Fruit fly (Drosophila melanogaster): Measurements from ENCODE around the gene Obp83g.

Gene Obp83g

dm6 chr3R:6112252-6112995 lies at the start of gene Obp83g:
TSS of gene Obp83g (minus strand) at chr3R:6112302.
- TF ChIP-seq noc (tag; optimal IDR thresholded peaks at IDR 0.05): peak; percentile 77

dm6 chr3R:6156963-6157498 lies 44.9 kb upstream of the Obp83g start, which contains the start of gene CG31559:
TSS of gene CG31559 (minus strand) at chr3R:6157235.
- no peak for TF ChIP-seq noc (tag; optimal IDR thresholded peaks at IDR 0.05)

DNA sequence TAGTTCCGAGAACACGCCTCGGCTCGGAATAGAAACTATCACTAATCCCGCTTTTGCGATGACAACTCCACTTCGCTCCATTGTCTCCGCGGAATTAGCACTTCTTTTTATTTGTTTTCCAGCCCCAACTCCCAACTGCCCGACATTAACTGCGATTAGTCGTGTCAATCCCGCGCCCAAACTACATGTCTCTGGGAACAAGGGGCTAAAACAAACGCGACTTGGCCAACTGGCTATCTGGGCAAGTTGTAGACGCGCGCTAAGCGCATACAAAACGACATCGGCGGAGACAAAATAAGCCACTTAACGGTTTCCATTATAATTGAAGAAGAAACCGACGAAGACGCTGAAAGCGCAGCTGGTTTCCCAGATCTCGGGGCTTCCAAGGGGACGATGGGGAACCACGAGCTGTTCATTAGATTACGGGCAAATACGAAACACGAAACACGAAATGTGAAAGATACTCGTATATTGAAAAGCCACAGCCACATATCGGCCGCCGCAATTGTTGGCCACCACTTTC lies 42.7 kb upstream of the Obp83g start:
- no peak for TF ChIP-seq noc (tag; optimal IDR thresholded peaks at IDR 0.05)

DNA sequence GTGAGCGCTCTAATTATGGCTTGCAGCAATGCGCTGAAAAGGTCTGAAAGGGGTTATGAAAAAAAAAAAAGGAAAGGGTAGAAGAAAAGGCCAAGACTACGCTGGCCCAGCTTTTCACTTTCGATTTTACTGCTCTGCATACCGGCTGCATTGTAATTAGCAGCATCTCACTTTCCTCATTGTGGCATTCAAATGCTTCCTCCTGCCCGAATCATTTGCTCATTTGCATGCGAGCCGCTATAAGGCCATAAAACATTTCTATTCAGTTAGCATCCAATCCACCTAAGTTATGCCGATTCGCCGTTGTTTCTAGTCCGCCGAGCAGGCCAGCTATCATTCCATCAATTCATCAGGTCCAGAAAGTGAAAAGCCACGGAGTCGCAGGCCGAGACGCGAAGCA lies 41.5 kb upstream of the Obp83g start:
- TF ChIP-seq noc (tag; optimal IDR thresholded peaks at IDR 0.05): no peak

DNA sequence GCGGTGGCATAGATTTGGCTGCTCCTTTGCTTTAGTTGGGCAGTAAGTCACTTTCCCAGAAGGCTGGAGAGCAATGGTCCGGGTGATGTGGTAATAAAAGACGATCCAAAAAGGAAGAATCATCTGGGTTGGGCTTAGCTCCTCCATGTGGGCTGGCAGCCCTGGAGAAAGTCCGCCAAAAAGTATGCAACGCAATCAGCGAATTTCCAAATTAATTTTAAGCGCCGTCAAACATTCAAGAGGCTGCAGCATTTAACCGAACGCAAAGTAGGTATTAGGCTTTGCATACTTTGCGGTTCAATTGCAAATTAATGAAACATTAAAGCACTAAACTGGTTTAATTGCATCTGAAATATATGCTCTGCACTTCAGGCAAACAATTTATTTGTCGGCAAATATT lies 37.5 kb upstream of the Obp83g start:
- no peak for TF ChIP-seq noc (tag; optimal IDR thresholded peaks at IDR 0.05)

dm6 chr3R:6149130-6149529 lies 37.0 kb upstream of the Obp83g start:
- no peak for TF ChIP-seq noc (tag; optimal IDR thresholded peaks at IDR 0.05)

DNA sequence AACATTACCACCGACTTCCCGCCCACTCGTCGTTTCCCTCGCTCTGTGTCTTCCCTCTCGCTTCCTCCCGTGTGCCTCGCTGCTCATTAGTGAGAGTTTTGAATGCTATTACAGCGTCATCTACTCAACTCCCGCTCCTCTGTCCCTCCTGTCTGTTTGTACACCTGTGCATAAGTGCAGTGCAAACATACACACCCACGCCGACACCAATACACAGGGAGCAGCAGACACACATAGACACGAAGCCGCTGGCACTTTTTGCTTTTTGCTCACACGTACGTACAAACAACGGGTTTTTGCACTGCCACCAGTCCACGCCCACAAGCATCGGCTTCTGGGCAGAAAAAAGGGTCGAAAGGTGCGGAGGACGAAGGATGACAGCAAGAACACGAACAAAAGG lies 29.7 kb upstream of the Obp83g start:
- TF ChIP-seq noc (tag; optimal IDR thresholded peaks at IDR 0.05): no peak

dm6 chr3R:6122292-6122691 lies 10.2 kb upstream of the Obp83g start, which contains the start of gene Vha14-2:
TSS of gene Vha14-2 (plus strand) at chr3R:6122592.
- TF ChIP-seq noc (tag; optimal IDR thresholded peaks at IDR 0.05): no peak

dm6 chr3R:6110916-6111315 lies 1.2 kb downstream of the Obp83g start, which contains the start of gene Obp83ef:
TSS of gene Obp83ef (minus strand) at chr3R:6111034.
- no peak for TF ChIP-seq noc (tag; optimal IDR thresholded peaks at IDR 0.05)

- TF ChIP-seq noc (tag; optimal IDR thresholded peaks at IDR 0.05): peak; percentile 53
Measured at dm6 chr3R:6107792-6108191, 4.3 kb downstream of the Obp83g start, which contains the start of gene Obp83cd. TSS of gene Obp83cd (plus strand) at chr3R:6108134.

- no peak for TF ChIP-seq noc (tag; optimal IDR thresholded peaks at IDR 0.05)
Measured at dm6 chr3R:6107353-6107752, 4.7 kb downstream of the Obp83g start.

DNA sequence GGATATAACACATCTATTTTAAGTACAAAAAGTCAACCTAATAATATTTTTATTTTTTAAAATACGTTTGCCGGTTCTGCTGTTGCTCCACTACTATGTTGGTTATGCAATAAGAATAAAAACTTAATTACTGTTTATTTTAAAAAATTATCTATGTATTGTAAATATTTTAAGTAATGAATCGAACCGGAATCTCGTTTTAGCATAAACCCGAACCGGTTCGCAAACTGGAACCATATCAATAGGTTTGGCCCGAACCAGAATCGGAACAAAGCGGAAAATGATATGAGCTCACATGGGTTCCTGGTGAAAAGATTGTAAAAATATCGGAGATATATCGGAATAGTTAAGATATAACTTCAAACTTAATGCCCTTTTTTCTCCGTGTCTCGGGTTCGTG lies 5.4 kb downstream of the Obp83g start:
- TF ChIP-seq noc (tag; optimal IDR thresholded peaks at IDR 0.05): no peak

- no peak for TF ChIP-seq noc (tag; optimal IDR thresholded peaks at IDR 0.05)
Measured at dm6 chr3R:6105160-6105559, 6.9 kb downstream of the Obp83g start.

dm6 chr3R:6102726-6103125 lies 9.4 kb downstream of the Obp83g start:
- TF ChIP-seq noc (tag; optimal IDR thresholded peaks at IDR 0.05): no peak

- TF ChIP-seq noc (tag; optimal IDR thresholded peaks at IDR 0.05): no peak
Measured at dm6 chr3R:6102318-6102717, 9.8 kb downstream of the Obp83g start.

dm6 chr3R:6100764-6101163 lies 11.3 kb downstream of the Obp83g start, which contains the start of gene Gasp:
TSS of gene Gasp (minus strand) at chr3R:6100887.
- TF ChIP-seq noc (tag; optimal IDR thresholded peaks at IDR 0.05): no peak

DNA sequence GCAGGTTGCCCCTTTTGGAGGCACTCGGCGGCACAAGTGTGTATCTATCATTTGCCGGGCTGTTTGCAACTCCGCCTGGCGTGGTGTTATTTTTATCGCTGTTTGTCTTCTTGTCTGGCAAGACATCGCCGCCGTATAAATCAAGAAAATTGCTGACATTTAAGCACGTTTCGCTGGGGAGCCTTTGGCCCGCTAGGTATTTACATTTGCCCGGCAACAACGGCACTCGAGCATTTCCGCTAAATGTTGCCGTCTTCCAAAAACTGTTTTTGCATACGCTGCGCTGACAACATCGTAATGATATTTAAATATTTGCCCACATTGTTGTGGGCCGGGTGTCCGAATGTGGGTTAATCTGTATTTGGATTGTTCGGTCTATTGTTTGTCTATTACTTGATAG lies 13.8 kb downstream of the Obp83g start:
- TF ChIP-seq noc (tag; optimal IDR thresholded peaks at IDR 0.05): no peak

Measured in whole organism, larva.